Worm (Caenorhabditis elegans) whole organism, late embryonic: ENCODE results near the gene grl-5.

ENCODE experiments used
- C08G9.2 ChIP-seq: sonication (generic microtip); optimal IDR thresholded peaks from 2 replicates; lab custom pipeline; 2016; ENCODE audit warnings: mild to moderate bottlenecking, missing genetic modification characterization, moderate library complexity, missing compliant biosample characterization
- F13H6.1 ChIP-seq: sonication (generic microtip); optimal IDR thresholded peaks from 2 replicates; lab custom pipeline; 2016; ENCODE audit warnings: missing genetic modification characterization, missing compliant biosample characterization
- T23F11.4 ChIP-seq: fragments of 200-800 bp; sonication (Bioruptor generic); optimal IDR thresholded peaks from 2 replicates; lab custom pipeline; 2018; ENCODE audit warnings: mild to moderate bottlenecking, missing genetic modification characterization, missing compliant biosample characterization
- ceh-18 ChIP-seq: sonication (generic microtip); optimal IDR thresholded peaks from 2 replicates; lab custom pipeline; 2016; ENCODE audit warnings: missing genetic modification characterization, missing compliant biosample characterization
- ceh-19 ChIP-seq: fragments of 200-800 bp; sonication (Bioruptor generic); optimal IDR thresholded peaks from 2 replicates; lab custom pipeline; 2018; ENCODE audit warnings: mild to moderate bottlenecking, missing genetic modification characterization, missing compliant biosample characterization
- ceh-22 ChIP-seq: sonication (generic microtip); optimal IDR thresholded peaks from 2 replicates; lab custom pipeline; 2017; ENCODE audit warnings: missing biosample characterization, missing genetic modification characterization
- ceh-24 ChIP-seq: sonication (generic microtip); optimal IDR thresholded peaks from 2 replicates; lab custom pipeline; 2016; ENCODE audit warnings: mild to moderate bottlenecking, missing genetic modification characterization, missing compliant biosample characterization
- ceh-30 ChIP-seq: fragments of 150-350 bp; optimal IDR thresholded peaks from 2 replicates; lab custom pipeline; 2014; ENCODE audit warnings: missing biosample characterization, missing genetic modification characterization
- ceh-34 ChIP-seq: sonication (generic microtip); optimal IDR thresholded peaks from 2 replicates; lab custom pipeline; 2016; ENCODE audit warnings: mild to moderate bottlenecking, missing genetic modification characterization, missing compliant biosample characterization
- ceh-45 ChIP-seq: fragments of 200-800 bp; sonication (Bioruptor generic); IDR thresholded peaks from 2 replicates; pipeline ENCODE4 v1.3.6; 2022; ENCODE audit warnings: missing genetic modification reagents, missing genetic modification characterization, missing compliant biosample characterization
- dve-1 ChIP-seq: sonication (generic microtip); optimal IDR thresholded peaks from 2 replicates; lab custom pipeline; 2017; ENCODE audit warnings: antibody characterized with exemption, mild to moderate bottlenecking, missing genetic modification characterization, missing compliant biosample characterization
- elt-2 ChIP-seq: sonication (generic microtip); optimal IDR thresholded peaks from 2 replicates; lab custom pipeline; 2016; ENCODE audit warnings: missing genetic modification reagents, missing genetic modification characterization, missing compliant biosample characterization
- elt-4 ChIP-seq: sonication (generic microtip); optimal IDR thresholded peaks from 2 replicates; lab custom pipeline; 2016; ENCODE audit warnings: missing genetic modification characterization, missing compliant biosample characterization
- ets-4 ChIP-seq: sonication (generic microtip); optimal IDR thresholded peaks from 2 replicates; lab custom pipeline; 2016; ENCODE audit warnings: missing genetic modification characterization, missing compliant biosample characterization
- eyg-1 ChIP-seq: sonication (generic microtip); optimal IDR thresholded peaks from 2 replicates; lab custom pipeline; 2016; ENCODE audit warnings: missing genotype, missing genetic modification characterization, missing compliant biosample characterization
- fkh-10 ChIP-seq: fragments of 150-350 bp; optimal IDR thresholded peaks from 2 replicates; lab custom pipeline; 2014; ENCODE audit warnings: missing biosample characterization, missing genetic modification reagents, missing genetic modification characterization
- gmeb-2 ChIP-seq: sonication (generic microtip); optimal IDR thresholded peaks from 2 replicates; lab custom pipeline; 2016; ENCODE audit warnings: missing genetic modification characterization, inconsistent platforms, missing compliant biosample characterization
- hlh-15 ChIP-seq: sonication (generic microtip); optimal IDR thresholded peaks from 2 replicates; lab custom pipeline; 2016; ENCODE audit warnings: missing genetic modification characterization, missing compliant biosample characterization
- hlh-30 ChIP-seq: sonication (generic microtip); optimal IDR thresholded peaks from 2 replicates; lab custom pipeline; 2017; ENCODE audit warnings: antibody characterized with exemption, missing genetic modification characterization, missing compliant biosample characterization; ENCODE audit not compliant: insufficient read depth
- hlh-6 ChIP-seq: sonication (generic microtip); optimal IDR thresholded peaks from 2 replicates; lab custom pipeline; 2016; ENCODE audit warnings: missing genotype, missing genetic modification characterization, missing compliant biosample characterization
- lim-6 ChIP-seq: sonication (generic microtip); optimal IDR thresholded peaks from 2 replicates; lab custom pipeline; 2016; ENCODE audit warnings: missing genetic modification characterization, missing compliant biosample characterization
- lin-11 ChIP-seq: fragments of 200-800 bp; sonication (Bioruptor generic); optimal IDR thresholded peaks from 2 replicates; lab custom pipeline; 2018; ENCODE audit warnings: mild to moderate bottlenecking, missing genetic modification characterization, missing compliant biosample characterization
- madf-2 ChIP-seq: sonication (generic microtip); optimal IDR thresholded peaks from 2 replicates; lab custom pipeline; 2017; ENCODE audit warnings: missing genetic modification characterization, missing compliant biosample characterization
- nhr-11 ChIP-seq: fragments of 150-350 bp; optimal IDR thresholded peaks from 2 replicates; lab custom pipeline; 2014; ENCODE audit warnings: missing biosample characterization, missing genetic modification characterization
- nhr-232 ChIP-seq: sonication (generic microtip); optimal IDR thresholded peaks from 2 replicates; lab custom pipeline; 2016; ENCODE audit warnings: missing genetic modification characterization, missing compliant biosample characterization
- npax-4 ChIP-seq: sonication (generic microtip); optimal IDR thresholded peaks from 2 replicates; lab custom pipeline; 2016; ENCODE audit warnings: missing genetic modification characterization, missing compliant biosample characterization
- odd-2 ChIP-seq: sonication (generic microtip); optimal IDR thresholded peaks from 2 replicates; lab custom pipeline; 2017; ENCODE audit warnings: antibody characterized with exemption, mild to moderate bottlenecking, missing genetic modification characterization, missing compliant biosample characterization
- pag-3 ChIP-seq: sonication (generic microtip); optimal IDR thresholded peaks from 2 replicates; lab custom pipeline; 2016; ENCODE audit warnings: missing compliant biosample characterization, missing genetic modification characterization, borderline replicate concordance
- pha-2 ChIP-seq: sonication (generic microtip); optimal IDR thresholded peaks from 2 replicates; lab custom pipeline; 2017; ENCODE audit warnings: mild to moderate bottlenecking, missing genetic modification characterization, missing compliant biosample characterization
- pqm-1 ChIP-seq: sonication (generic microtip); optimal IDR thresholded peaks from 2 replicates; lab custom pipeline; 2016; ENCODE audit warnings: missing genetic modification characterization, missing compliant biosample characterization
- pros-1 ChIP-seq: fragments of 150-350 bp; optimal IDR thresholded peaks from 2 replicates; lab custom pipeline; 2014; ENCODE audit warnings: missing biosample characterization, missing genetic modification reagents, missing genetic modification characterization
- ref-2 ChIP-seq: sonication (generic microtip); optimal IDR thresholded peaks from 2 replicates; lab custom pipeline; 2016; ENCODE audit warnings: missing genetic modification characterization, missing compliant biosample characterization
- rnt-1 ChIP-seq: sonication (generic microtip); optimal IDR thresholded peaks from 2 replicates; lab custom pipeline; 2016; ENCODE audit warnings: missing genetic modification characterization, missing compliant biosample characterization
- tbx-2 ChIP-seq: sonication (generic microtip); optimal IDR thresholded peaks from 2 replicates; lab custom pipeline; 2016; ENCODE audit warnings: missing genetic modification characterization, missing compliant biosample characterization
- tbx-7 ChIP-seq: sonication (generic microtip); optimal IDR thresholded peaks from 2 replicates; lab custom pipeline; 2016; ENCODE audit warnings: missing genotype, missing genetic modification characterization, missing compliant biosample characterization
- ttx-3 ChIP-seq: sonication (generic microtip); optimal IDR thresholded peaks from 2 replicates; lab custom pipeline; 2016; ENCODE audit warnings: missing genetic modification reagents, missing genetic modification characterization, missing compliant biosample characterization
- unc-3 ChIP-seq, 2 experiments: fragments of 200-800 bp in 1 of 2; sonication (Bioruptor generic) in 1 of 2; sonication (generic microtip) in 1 of 2; conservative IDR thresholded peaks in 1 of 2; optimal IDR thresholded peaks in 1 of 2; 2 replicates each; pipeline versions ENCODE4 v1.3.6 to Lab custom; 2016 to 2022; ENCODE audit warnings: missing compliant biosample characterization in 2 of 2, missing genetic modification characterization in 2 of 2, missing genetic modification reagents in 1 of 2
- unc-42 ChIP-seq: sonication (generic microtip); optimal IDR thresholded peaks from 2 replicates; lab custom pipeline; 2016; ENCODE audit warnings: missing genotype, missing genetic modification characterization, missing compliant biosample characterization
- unc-55 ChIP-seq: sonication (generic microtip); optimal IDR thresholded peaks from 2 replicates; lab custom pipeline; 2017; ENCODE audit warnings: missing biosample characterization, missing genetic modification reagents, missing genetic modification characterization
- unc-86 ChIP-seq: sonication (generic microtip); optimal IDR thresholded peaks from 2 replicates; lab custom pipeline; 2016; ENCODE audit warnings: missing genetic modification characterization, missing compliant biosample characterization
- ztf-16 ChIP-seq: sonication (generic microtip); optimal IDR thresholded peaks from 2 replicates; lab custom pipeline; 2017; ENCODE audit warnings: missing genetic modification characterization, missing compliant biosample characterization

The grl-5 gene

ce11 chrV:4396257-4396656, 18.2 kb downstream of the grl-5 start, which contains the start of gene F13A2.3:
TSS of gene F13A2.3 (minus strand) at chrV:4396357.
- TF ChIP-seq hlh-15 (no peak), pag-3 (no peak), ceh-22 (tag; lab: Kevin White, UChicago) (no peak), ceh-18 (tag; lab: Kevin White, UChicago) (no peak), hlh-30 (tag; lab: Kevin White, UChicago) (no peak), unc-86 (tag; lab: Kevin White, UChicago) (no peak), ceh-45 (no peak), tbx-2 (tag; lab: Kevin White, UChicago) (no peak), madf-2 (tag; lab: Kevin White, UChicago) (no peak), ceh-34 (tag; lab: Kevin White, UChicago) (no peak), ref-2 (tag; lab: Kevin White, UChicago) (no peak), ttx-3 (tag; lab: Kevin White, UChicago) (no peak), lim-6 (tag; lab: Kevin White, UChicago) (no peak), lin-11 (tag; lab: Kevin White, UChicago) (no peak), ceh-24 (tag; lab: Kevin White, UChicago) (no peak), nhr-232 (tag; lab: Kevin White, UChicago) (no peak)

- TF ChIP-seq unc-3 (GFP tag; conservative IDR thresholded peaks at IDR 0.05; lab: Robert Waterston, UW) (no peak), unc-3 (tag; optimal IDR thresholded peaks at IDR 0.05; lab: Kevin White, UChicago) (no peak), tbx-7 (tag; lab: Kevin White, UChicago) (no peak), elt-2 (tag; lab: Kevin White, UChicago) (no peak), pros-1 (tag; lab: Kevin White, UChicago) (no peak), ceh-24 (tag; lab: Kevin White, UChicago) (no peak), ceh-19 (GFP tag; lab: Kevin White, UChicago) (no peak), ceh-34 (tag; lab: Kevin White, UChicago) (no peak), T23F11.4 (GFP tag; lab: Kevin White, UChicago) (no peak), dve-1 (tag; lab: Kevin White, UChicago) (no peak), ets-4 (no peak), pqm-1 (tag; lab: Kevin White, UChicago) (no peak), madf-2 (tag; lab: Kevin White, UChicago) (no peak), F13H6.1 (no peak), hlh-6 (tag; lab: Kevin White, UChicago) (no peak), fkh-10 (GFP tag; lab: Kevin White, UChicago) (no peak), unc-86 (tag; lab: Kevin White, UChicago) (no peak), rnt-1 (tag; lab: Kevin White, UChicago) (no peak), hlh-15 (no peak), gmeb-2 (no peak), npax-4 (tag; lab: Kevin White, UChicago) (no peak)
Measured at ce11 chrV:4387916-4388315, 26.5 kb downstream of the grl-5 start.

DNA sequence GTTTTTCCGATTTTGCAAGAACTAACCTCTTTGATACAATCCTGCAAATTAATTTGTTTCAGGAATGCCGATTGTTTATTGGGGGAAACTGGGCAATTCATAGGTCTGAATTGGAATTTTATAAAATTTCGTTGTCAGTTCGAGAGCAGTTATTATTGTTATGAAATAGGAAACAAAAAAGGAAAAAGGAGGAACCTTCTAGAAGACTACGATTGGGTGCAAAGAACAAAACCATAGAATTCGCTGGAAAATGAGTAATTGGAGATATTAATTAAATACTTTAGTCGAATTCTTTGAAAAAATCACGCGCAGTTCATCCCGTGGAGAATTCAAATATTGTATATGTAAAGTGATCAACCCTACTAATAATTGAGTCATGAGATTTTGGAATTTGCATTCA, 27.1 kb downstream of the grl-5 start, which contains the start of gene F13A2.9:
Gene F13A2.9, minus strand, starts transcription at position 101 of the 400 bp plus-strand sequence.
- TF ChIP-seq ceh-34 (tag; lab: Kevin White, UChicago) (no peak), pag-3 (no peak), ceh-30 (tag; lab: Kevin White, UChicago) (no peak), ceh-45 (no peak), ref-2 (tag; lab: Kevin White, UChicago) (no peak), nhr-11 (tag; lab: Kevin White, UChicago) (no peak), tbx-2 (tag; lab: Kevin White, UChicago) (no peak), ztf-16 (tag; lab: Kevin White, UChicago) (no peak), eyg-1 (tag; lab: Kevin White, UChicago) (no peak), elt-4 (tag; lab: Kevin White, UChicago) (no peak), fkh-10 (GFP tag; lab: Kevin White, UChicago) (no peak), lin-11 (tag; lab: Kevin White, UChicago) (no peak), unc-55 (GFP tag; lab: Kevin White, UChicago) (no peak), unc-42 (tag; lab: Kevin White, UChicago) (no peak), odd-2 (tag; lab: Kevin White, UChicago) (no peak), pha-2 (tag; lab: Kevin White, UChicago) (no peak), ceh-18 (tag; lab: Kevin White, UChicago) (no peak), C08G9.2 (no peak), elt-2 (tag; lab: Kevin White, UChicago) (no peak)
